Worm (Caenorhabditis elegans) whole organism, dauer: ENCODE results near the gene fbxa-192.

Experiments
- unc-62 ChIP-seq: sonication (generic microtip); optimal IDR thresholded peaks from 2 replicates; lab custom pipeline; 2017; ENCODE audit warnings: missing biosample characterization, missing genetic modification reagents, missing genetic modification characterization

fbxa-192 gene

ce11 chrV:17650427-17650826 is at the start of gene fbxa-192:
TSS of gene fbxa-192 (minus strand) at chrV:17650527.
- TF ChIP-seq unc-62 (GFP tag; lab: Kevin White, UChicago) = no peak

DNA sequence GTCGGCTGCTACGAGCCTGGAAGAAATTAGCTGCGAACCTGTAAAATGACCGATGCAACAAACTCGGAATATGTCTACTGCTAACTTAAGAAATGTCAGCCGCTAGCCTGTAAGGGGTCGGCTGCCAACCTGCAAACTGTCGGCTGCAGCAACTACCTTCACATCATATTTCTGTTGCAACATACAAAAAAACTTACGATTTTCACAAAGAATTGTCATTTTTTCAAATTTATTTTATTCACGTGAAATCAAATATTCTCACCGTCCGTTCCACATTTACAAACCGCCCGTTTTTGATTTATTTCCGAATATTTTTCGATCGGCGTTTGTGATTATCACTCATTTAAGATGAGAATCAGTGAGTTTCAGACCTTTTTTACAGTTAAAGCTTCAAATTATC is 49.3 kb upstream of the fbxa-192 start, which contains the start of gene Y26G10.6:
Gene Y26G10.6 (plus strand): TSS at position 301 of the 400 bp plus-strand sequence.
- TF ChIP-seq unc-62 (GFP tag; lab: Kevin White, UChicago) = no peak

DNA sequence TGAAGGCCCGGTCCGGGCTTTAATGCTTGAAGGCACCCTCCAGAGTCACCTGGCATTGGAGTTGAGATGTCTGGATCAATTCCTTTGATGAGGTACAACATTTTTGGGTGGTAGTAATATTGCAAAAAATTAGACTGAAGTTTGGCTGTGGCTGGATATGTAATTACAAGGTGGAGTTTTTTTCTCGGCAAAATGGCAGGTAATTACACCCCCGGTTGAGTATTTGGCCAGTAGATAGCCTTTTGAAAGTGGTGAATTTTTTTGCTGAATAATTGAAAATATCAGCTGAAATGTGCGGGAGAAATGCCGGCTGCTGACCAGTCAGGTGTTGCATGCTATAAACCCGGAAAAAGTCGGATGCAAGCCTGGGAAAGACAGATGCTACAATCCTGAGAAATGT is 48.8 kb upstream of the fbxa-192 start, which contains the start of gene Y26G10.4:
Gene Y26G10.4 (minus strand): TSS at position 101 of the 400 bp plus-strand sequence.
- TF ChIP-seq unc-62 (GFP tag; lab: Kevin White, UChicago) = no peak

ce11 chrV:17696753-17697152 is 46.4 kb upstream of the fbxa-192 start, which contains the start of gene spp-29:
TSS of gene spp-29 (minus strand) at chrV:17696853.
- TF ChIP-seq unc-62 (GFP tag; lab: Kevin White, UChicago) = no peak

- TF ChIP-seq unc-62 (GFP tag; lab: Kevin White, UChicago) = no peak
Measured at ce11 chrV:17695802-17696201, 45.5 kb upstream of the fbxa-192 start, which contains the start of gene Y26G10.1. TSS of gene Y26G10.1 (minus strand) at chrV:17695902.

DNA sequence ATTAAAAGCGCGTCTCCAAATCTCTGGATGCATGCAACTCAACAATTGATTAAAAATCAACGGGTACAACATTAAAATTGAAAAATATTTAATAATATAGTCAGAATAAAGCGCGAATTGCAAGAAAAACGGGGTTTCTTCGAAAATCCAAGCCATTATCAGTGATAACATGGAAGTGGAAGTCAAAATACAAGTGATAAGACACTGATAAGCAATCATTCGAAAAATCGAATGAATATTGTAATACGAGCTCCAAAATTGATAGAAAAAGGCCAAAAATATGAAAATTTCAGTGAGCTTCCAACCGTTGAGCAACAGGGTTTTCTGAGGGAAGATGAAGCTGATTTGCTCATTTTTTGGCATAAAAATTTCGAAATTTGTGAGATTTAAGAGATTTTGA is 43.9 kb upstream of the fbxa-192 start:
- no peak for TF ChIP-seq unc-62 (GFP tag; lab: Kevin White, UChicago)

- no peak for TF ChIP-seq unc-62 (GFP tag; lab: Kevin White, UChicago)
Measured at ce11 chrV:17690922-17691321, 40.6 kb upstream of the fbxa-192 start, which contains the start of gene F59A1.13. TSS of gene F59A1.13 (minus strand) at chrV:17691022.

- no peak for TF ChIP-seq unc-62 (GFP tag; lab: Kevin White, UChicago)
Measured at ce11 chrV:17686852-17687251, 36.5 kb upstream of the fbxa-192 start, which contains the start of gene F59A1.18. TSS of gene F59A1.18 (minus strand) at chrV:17686952.

DNA sequence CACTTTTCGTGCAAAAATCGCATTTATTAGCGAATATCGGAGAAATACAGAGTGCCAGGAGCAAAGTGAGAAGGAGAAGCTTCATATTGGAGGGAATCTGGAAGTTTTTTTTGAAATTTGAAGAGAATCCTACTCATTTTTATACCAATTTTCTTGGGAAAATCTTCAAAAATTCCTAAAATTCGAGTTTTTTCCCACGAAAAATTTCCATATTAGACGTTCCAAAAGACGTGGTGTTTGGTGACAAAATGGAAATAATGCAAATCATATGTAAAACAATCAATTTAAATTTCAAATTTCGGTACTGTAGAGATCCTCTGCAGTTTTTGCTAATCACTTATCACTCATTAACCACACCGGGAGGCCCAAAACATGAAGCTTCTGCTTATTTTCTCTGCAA is 34.5 kb upstream of the fbxa-192 start, which contains the start of the genes F59A1.16 and F59A1.6:
Gene F59A1.16 (minus strand): TSS at position 101 of the 400 bp plus-strand sequence.
Gene F59A1.6 (plus strand): TSS at position 285 of the 400 bp plus-strand sequence.
- TF ChIP-seq unc-62 (GFP tag; lab: Kevin White, UChicago) = no peak

ce11 chrV:17683763-17684162 is 33.4 kb upstream of the fbxa-192 start, which contains the start of gene F59A1.15:
TSS of gene F59A1.15 (minus strand) at chrV:17683863.
- no peak for TF ChIP-seq unc-62 (GFP tag; lab: Kevin White, UChicago)

- no peak for TF ChIP-seq unc-62 (GFP tag; lab: Kevin White, UChicago)
Measured at ce11 chrV:17683290-17683689, 33.0 kb upstream of the fbxa-192 start.

ce11 chrV:17676553-17676952 is 26.2 kb upstream of the fbxa-192 start, which contains the start of gene str-92:
TSS of gene str-92 (minus strand) at chrV:17676653.
- TF ChIP-seq unc-62 (GFP tag; lab: Kevin White, UChicago) = no peak

ce11 chrV:17673343-17673742 is 23.0 kb upstream of the fbxa-192 start, which contains the start of gene str-93:
TSS of gene str-93 (minus strand) at chrV:17673443.
- TF ChIP-seq unc-62 (GFP tag; lab: Kevin White, UChicago) = no peak

ce11 chrV:17668531-17668930 is 18.2 kb upstream of the fbxa-192 start, which contains the start of gene str-89:
TSS of gene str-89 (plus strand) at chrV:17668831.
- TF ChIP-seq unc-62 (GFP tag; lab: Kevin White, UChicago) = no peak

ce11 chrV:17667676-17668075 is 17.3 kb upstream of the fbxa-192 start, which contains the start of gene F59A1.12:
TSS of gene F59A1.12 (minus strand) at chrV:17667776.
- no peak for TF ChIP-seq unc-62 (GFP tag; lab: Kevin White, UChicago)

DNA sequence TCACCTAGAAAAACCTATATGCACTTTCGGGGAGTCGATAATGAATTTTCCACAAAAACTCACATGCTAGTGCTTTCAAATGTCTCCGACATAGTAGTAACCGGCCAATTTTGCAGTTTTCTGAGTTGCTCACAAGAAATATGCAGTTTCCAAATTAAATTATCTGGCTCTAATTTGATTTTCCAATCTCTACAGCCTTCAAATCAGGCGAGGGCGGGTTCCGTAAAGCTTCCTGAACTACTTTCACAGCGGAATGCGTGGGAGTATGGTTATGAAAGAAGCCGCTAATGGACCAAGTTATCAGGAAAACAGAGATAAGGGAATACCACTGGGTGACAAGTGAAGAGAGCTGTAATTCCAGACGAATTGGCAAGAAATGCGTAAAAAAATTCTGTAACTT is 15.6 kb upstream of the fbxa-192 start, which contains the start of gene F59A1.11:
Gene F59A1.11 (minus strand): TSS at position 101 of the 400 bp plus-strand sequence.
- no peak for TF ChIP-seq unc-62 (GFP tag; lab: Kevin White, UChicago)

DNA sequence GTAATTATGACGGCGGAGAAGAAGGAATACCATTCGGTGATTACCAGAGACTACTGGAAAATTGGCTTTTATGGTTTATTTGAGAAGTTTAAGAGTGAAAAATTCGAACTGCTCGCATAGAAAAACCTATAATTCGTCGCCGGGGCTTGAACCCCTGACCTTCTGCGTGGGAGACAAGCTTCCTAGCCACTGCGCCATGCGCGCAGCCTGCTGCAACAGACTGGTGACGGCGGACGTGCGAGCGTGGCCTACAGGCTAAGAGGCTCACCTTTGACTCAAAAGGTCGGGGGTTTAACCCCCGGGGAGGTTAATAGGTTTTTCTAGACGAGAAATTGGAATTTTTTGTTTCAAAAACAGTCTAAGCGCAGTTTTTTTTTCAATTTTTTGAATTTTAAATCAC is 14.0 kb upstream of the fbxa-192 start:
- TF ChIP-seq unc-62 (GFP tag; lab: Kevin White, UChicago) = no peak
